Fruit fly (Drosophila melanogaster): ENCODE measurements around the gene atilla.

DNA sequence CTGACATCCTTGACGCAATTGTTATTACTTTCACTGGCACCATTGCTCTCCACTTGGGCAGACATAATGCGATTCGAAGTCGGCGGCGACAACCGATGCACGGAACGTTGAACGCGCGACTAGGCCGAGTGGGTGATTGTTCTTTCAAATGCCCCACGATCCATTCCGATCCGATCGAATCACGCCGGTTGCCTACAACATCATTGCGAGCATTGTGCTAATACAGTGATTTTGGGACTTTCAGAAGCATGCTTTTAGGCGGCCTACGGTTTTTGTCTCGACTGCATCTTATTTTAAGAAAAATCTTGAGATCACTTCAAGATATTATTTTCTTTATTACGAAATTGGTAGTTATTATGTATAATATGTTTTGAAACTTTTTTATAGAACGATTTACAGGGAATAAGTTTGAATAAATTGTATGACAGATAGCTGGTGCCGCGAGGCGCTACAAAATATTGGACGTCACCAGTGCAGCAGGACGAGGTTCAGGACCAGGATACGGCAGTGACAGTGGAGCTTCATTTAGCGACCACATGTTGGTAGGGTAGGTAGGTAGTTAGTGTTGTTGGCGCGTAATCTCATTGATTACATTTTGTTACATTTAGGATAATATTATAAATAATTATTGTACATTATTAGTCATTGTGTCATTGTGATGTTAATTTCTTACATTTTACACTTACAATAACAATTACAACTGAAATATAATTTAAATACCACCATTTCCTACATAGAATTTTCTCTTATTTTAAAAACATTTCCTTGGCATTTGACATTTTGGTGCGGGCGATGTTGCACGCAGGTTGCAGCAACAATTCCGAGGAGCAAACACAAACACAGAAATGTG lies 44.2 kb downstream of the atilla start, which contains the start of gene rho-6:
- TF ChIP-seq CG17806 (tag; optimal IDR thresholded peaks at IDR 0.05) (no peak), CG13204 (GFP tag; optimal IDR thresholded peaks at IDR 0.05) (no peak), CG9948 (tag; optimal IDR thresholded peaks at IDR 0.05) (no peak), gl (tag; optimal IDR thresholded peaks at IDR 0.05) (no peak), Pif1B (GFP tag; optimal IDR thresholded peaks at IDR 0.05) (no peak), D1 (tag; optimal IDR thresholded peaks at IDR 0.05) (no peak), Snoo (tag; optimal IDR thresholded peaks at IDR 0.05) (no peak), CG15710 (tag; optimal IDR thresholded peaks at IDR 0.05) (no peak), CG34367 (tag; optimal IDR thresholded peaks at IDR 0.05) (no peak), EcR (GFP tag; optimal IDR thresholded peaks at IDR 0.05) (no peak), CG10348 (GFP tag; IDR thresholded peaks at IDR 0.05) (no peak), CG8301 (tag; optimal IDR thresholded peaks at IDR 0.05) (no peak), fd96Ca (GFP tag; IDR thresholded peaks at IDR 0.05) (no peak), CG12605 (GFP tag; IDR thresholded peaks at IDR 0.05) (no peak)

Data from whole organism, pupa.